Fruit fly (Drosophila melanogaster) whole organism, embryonic: ENCODE results near the gene Taf10.
A peak's percentile ranks its signal among the peaks of the same experiment; 100 is the strongest.

Experiments used
- Asciz ChIP-seq: fragments of 200-800 bp; sonication (Bioruptor generic); optimal IDR thresholded peaks from 2 replicates; lab custom pipeline; 2017; ENCODE audit warnings: missing biosample characterization, mild to moderate bottlenecking, missing genetic modification characterization, missing genetic modification reagents
- CG10543 ChIP-seq: fragments of 200-800 bp; sonication (Bioruptor generic); optimal IDR thresholded peaks from 3 replicates; lab custom pipeline; 2017; ENCODE audit warnings: missing biosample characterization, mild to moderate bottlenecking, missing genetic modification characterization, moderate library complexity
- CG10959 ChIP-seq: fragments of 200-800 bp; sonication (Bioruptor generic); IDR thresholded peaks from 2 replicates; pipeline ENCODE4 v1.3.6; 2022; ENCODE audit warnings: missing biosample characterization, missing genetic modification characterization
- CG12071 ChIP-seq: fragments of 200-800 bp; sonication (Bioruptor generic); optimal IDR thresholded peaks from 3 replicates; lab custom pipeline; 2018; ENCODE audit warnings: missing biosample characterization, mild to moderate bottlenecking, missing genetic modification characterization
- CG12659 ChIP-seq: fragments of 200-800 bp; sonication (Bioruptor generic); optimal IDR thresholded peaks from 3 replicates; lab custom pipeline; 2017; ENCODE audit warnings: mild to moderate bottlenecking, missing biosample characterization, missing genetic modification reagents, missing genetic modification characterization
- CG12769 ChIP-seq: fragments of 200-800 bp; sonication (Bioruptor generic); optimal IDR thresholded peaks from 2 replicates; lab custom pipeline; 2019; ENCODE audit warnings: missing biosample characterization, mild to moderate bottlenecking, missing genetic modification characterization, moderate library complexity
- CG15011 ChIP-seq: fragments of 200-800 bp; sonication (Bioruptor generic); optimal IDR thresholded peaks from 3 replicates; lab custom pipeline; 2018; ENCODE audit warnings: missing biosample characterization, mild to moderate bottlenecking, missing genetic modification characterization
- CG15601 ChIP-seq: fragments of 200-800 bp; sonication (Bioruptor generic); optimal IDR thresholded peaks from 3 replicates; lab custom pipeline; 2019; ENCODE audit warnings: missing biosample characterization, mild to moderate bottlenecking, missing genetic modification characterization, moderate library complexity
- CG16815 ChIP-seq: fragments of 200-800 bp; sonication (Bioruptor generic); optimal IDR thresholded peaks from 3 replicates; lab custom pipeline; 2017; ENCODE audit warnings: missing biosample characterization, mild to moderate bottlenecking, missing genetic modification characterization
- CG16863 ChIP-seq: fragments of 200-800 bp; sonication (Bioruptor generic); optimal IDR thresholded peaks from 3 replicates; lab custom pipeline; 2016; ENCODE audit warnings: missing biosample characterization, missing genetic modification characterization
- CG17568 ChIP-seq: fragments of 200-800 bp; sonication (Bioruptor generic); optimal IDR thresholded peaks from 2 replicates; lab custom pipeline; 2018; ENCODE audit warnings: missing biosample characterization, mild to moderate bottlenecking, missing genetic modification characterization, moderate library complexity
- CG2202 ChIP-seq: fragments of 200-800 bp; sonication (Bioruptor generic); optimal IDR thresholded peaks from 2 replicates; lab custom pipeline; 2018; ENCODE audit warnings: missing biosample characterization, mild to moderate bottlenecking, missing genetic modification characterization
- CG2712 ChIP-seq: fragments of 200-800 bp; optimal IDR thresholded peaks from 3 replicates; lab custom pipeline; 2019; ENCODE audit warnings: missing biosample characterization, mild to moderate bottlenecking, missing genetic modification characterization, moderate library complexity
- CG3065 ChIP-seq: fragments of 200-800 bp; sonication (Bioruptor generic); optimal IDR thresholded peaks from 2 replicates; lab custom pipeline; 2016; ENCODE audit warnings: missing biosample characterization, missing genetic modification characterization
- CG31388 ChIP-seq: fragments of 200-800 bp; sonication (Bioruptor generic); optimal IDR thresholded peaks from 2 replicates; lab custom pipeline; 2016; ENCODE audit warnings: missing biosample characterization, missing genetic modification characterization
- CG6813 ChIP-seq: fragments of 200-800 bp; sonication (Bioruptor generic); optimal IDR thresholded peaks from 2 replicates; lab custom pipeline; 2017; ENCODE audit warnings: missing biosample characterization, missing genetic modification characterization, mild to moderate bottlenecking, moderate library complexity, missing genetic modification reagents
- CG6854 ChIP-seq: fragments of 200-800 bp; sonication (Bioruptor generic); optimal IDR thresholded peaks from 3 replicates; lab custom pipeline; 2017; ENCODE audit warnings: missing biosample characterization, mild to moderate bottlenecking, missing genetic modification characterization
- CG7963 ChIP-seq: fragments of 200-800 bp; sonication (Bioruptor generic); IDR thresholded peaks from 3 replicates; pipeline ENCODE4 v1.3.6; 2022; ENCODE audit warnings: missing biosample characterization, missing genetic modification characterization; ENCODE audit not compliant: partially characterized antibody
- CG7987 ChIP-seq: fragments of 200-800 bp; sonication (Bioruptor generic); optimal IDR thresholded peaks from 2 replicates; lab custom pipeline; 2018; ENCODE audit warnings: missing biosample characterization, mild to moderate bottlenecking, missing genetic modification characterization, moderate library complexity
- CG8281 ChIP-seq: fragments of 200-800 bp; sonication (Bioruptor generic); optimal IDR thresholded peaks from 2 replicates; lab custom pipeline; 2018; ENCODE audit warnings: missing biosample characterization, mild to moderate bottlenecking, missing genetic modification characterization, moderate library complexity
- CG8765 ChIP-seq: fragments of 200-800 bp; sonication (Bioruptor generic); IDR thresholded peaks from 2 replicates; pipeline ENCODE4 v1.3.6; 2022; ENCODE audit warnings: missing biosample characterization, missing genetic modification characterization
- Dad ChIP-seq: fragments of 200-800 bp; sonication (Bioruptor generic); optimal IDR thresholded peaks from 3 replicates; lab custom pipeline; 2016; ENCODE audit warnings: missing biosample characterization, missing genetic modification characterization
- Deaf1 ChIP-seq: fragments of 200-800 bp; optimal IDR thresholded peaks from 3 replicates; lab custom pipeline; 2019; ENCODE audit warnings: missing biosample characterization, mild to moderate bottlenecking, missing genetic modification characterization, moderate library complexity
- E2f1 ChIP-seq: fragments of 200-800 bp; sonication (Bioruptor generic); IDR thresholded peaks from 2 replicates; pipeline ENCODE4 v1.3.6; 2022; ENCODE audit warnings: missing biosample characterization, missing genetic modification characterization
- Gug ChIP-seq: fragments of 200-800 bp; sonication (Bioruptor generic); IDR thresholded peaks from 4 replicates; pipeline ENCODE4 v1.3.6; 2022; ENCODE audit warnings: missing biosample characterization, missing genetic modification characterization
- HmgD ChIP-seq: fragments of 200-800 bp; sonication (Bioruptor generic); optimal IDR thresholded peaks from 3 replicates; lab custom pipeline; 2016; ENCODE audit warnings: missing biosample characterization, missing genetic modification characterization
- Hr78 ChIP-seq, 2 experiments: fragments of 200-800 bp in 1 of 2; fragments of >200 bp in 1 of 2; sonication (Bioruptor generic) in 1 of 2; optimal IDR thresholded peaks; 2 replicates each; lab custom pipeline; 2017 to 2019; ENCODE audit warnings: missing biosample characterization in 2 of 2, missing genetic modification characterization in 2 of 2, mild to moderate bottlenecking in 1 of 2, moderate library complexity in 1 of 2
- Kr ChIP-seq: fragments of 200-800 bp; sonication (Bioruptor generic); optimal IDR thresholded peaks from 2 replicates; lab custom pipeline; 2017; ENCODE audit warnings: missing biosample characterization, mild to moderate bottlenecking, missing genetic modification characterization
- Lpt ChIP-seq: fragments of >200 bp; optimal IDR thresholded peaks from 2 replicates; lab custom pipeline; 2018; ENCODE audit warnings: missing biosample characterization, missing genetic modification characterization
- MBD-R2 ChIP-seq: fragments of 200-800 bp; sonication (Bioruptor generic); IDR thresholded peaks from 2 replicates; pipeline ENCODE4 v1.3.6; 2022; ENCODE audit warnings: missing biosample characterization, missing genetic modification characterization
- Myb ChIP-seq: fragments of 200-800 bp; sonication (Bioruptor generic); optimal IDR thresholded peaks from 2 replicates; lab custom pipeline; 2016; ENCODE audit warnings: missing biosample characterization, missing genetic modification characterization
- Oli ChIP-seq: fragments of 200-800 bp; sonication (Bioruptor generic); optimal IDR thresholded peaks from 2 replicates; lab custom pipeline; 2018; ENCODE audit warnings: missing biosample characterization, mild to moderate bottlenecking, missing genetic modification characterization, moderate library complexity
- Six4 ChIP-seq: fragments of 200-800 bp; sonication (Bioruptor generic); optimal IDR thresholded peaks from 2 replicates; lab custom pipeline; 2016; ENCODE audit warnings: missing biosample characterization, missing genetic modification characterization
- Trl ChIP-seq, 3 experiments: fragments of >200 bp in 2 of 3; fragments of 200-800 bp in 1 of 3; sonication (Bioruptor generic) in 1 of 3; optimal IDR thresholded peaks; 2 replicates in 1 of 3; 3 replicates in 2 of 3; lab custom pipeline; 2016 to 2017; ENCODE audit warnings: missing biosample characterization in 1 of 3, missing genetic modification characterization in 1 of 3
- YL-1 ChIP-seq: fragments of 200-800 bp; sonication (Bioruptor generic); optimal IDR thresholded peaks from 3 replicates; lab custom pipeline; 2017; ENCODE audit warnings: missing biosample characterization, mild to moderate bottlenecking, missing genetic modification characterization
- cad ChIP-seq: fragments of >200 bp; optimal IDR thresholded peaks from 2 replicates; lab custom pipeline; 2017; ENCODE audit warnings: missing biosample characterization, missing genetic modification characterization
- cas ChIP-seq: fragments of 200-800 bp; sonication (Bioruptor generic); IDR thresholded peaks from 2 replicates; pipeline ENCODE4 v1.3.6; 2022; ENCODE audit warnings: missing biosample characterization, missing genetic modification characterization
- crc ChIP-seq: fragments of 200-800 bp; sonication (Bioruptor generic); optimal IDR thresholded peaks from 2 replicates; lab custom pipeline; 2016; ENCODE audit warnings: missing biosample characterization, missing genetic modification characterization
- esg ChIP-seq: fragments of 200-800 bp; sonication (Bioruptor generic); conservative IDR thresholded peaks from 2 replicates; pipeline ENCODE4 v1.3.6; 2022; ENCODE audit warnings: missing biosample characterization, missing genetic modification characterization
- gro ChIP-seq: fragments of 200-800 bp; sonication (Bioruptor generic); optimal IDR thresholded peaks from 2 replicates; lab custom pipeline; 2016; ENCODE audit warnings: missing biosample characterization, missing genetic modification characterization
- mam ChIP-seq: fragments of 200-800 bp; sonication (Bioruptor generic); optimal IDR thresholded peaks from 3 replicates; lab custom pipeline; 2016; ENCODE audit warnings: missing biosample characterization, missing genetic modification characterization
- org-1 ChIP-seq: fragments of 200-800 bp; sonication (Bioruptor generic); optimal IDR thresholded peaks from 2 replicates; lab custom pipeline; 2017; ENCODE audit warnings: missing biosample characterization, missing genetic modification characterization
- pzg ChIP-seq: fragments of 200-800 bp; sonication (Bioruptor generic); optimal IDR thresholded peaks from 3 replicates; lab custom pipeline; 2018; ENCODE audit warnings: missing biosample characterization, mild to moderate bottlenecking, missing genetic modification characterization, moderate library complexity
- rib ChIP-seq: fragments of 200-800 bp; sonication (Bioruptor generic); IDR thresholded peaks from 2 replicates; pipeline ENCODE4 v1.3.6; 2022; ENCODE audit warnings: missing biosample characterization, missing genetic modification characterization
- run ChIP-seq: fragments of 200-800 bp; sonication (Bioruptor generic); optimal IDR thresholded peaks from 3 replicates; lab custom pipeline; 2018; ENCODE audit warnings: missing biosample characterization, mild to moderate bottlenecking, missing genetic modification characterization
- wdn ChIP-seq: fragments of 200-800 bp; sonication (Bioruptor generic); IDR thresholded peaks from 2 replicates; pipeline ENCODE4 v1.3.6; 2022; ENCODE audit warnings: missing biosample characterization, missing genetic modification characterization
- wek ChIP-seq: fragments of 200-800 bp; sonication (Bioruptor generic); optimal IDR thresholded peaks from 3 replicates; lab custom pipeline; 2018; ENCODE audit warnings: missing biosample characterization, mild to moderate bottlenecking, missing genetic modification characterization, moderate library complexity
- zen ChIP-seq: fragments of 200-800 bp; sonication (Bioruptor generic); optimal IDR thresholded peaks from 3 replicates; lab custom pipeline; 2018; ENCODE audit warnings: missing biosample characterization, mild to moderate bottlenecking, missing genetic modification characterization, moderate library complexity

The Taf10 gene

DNA sequence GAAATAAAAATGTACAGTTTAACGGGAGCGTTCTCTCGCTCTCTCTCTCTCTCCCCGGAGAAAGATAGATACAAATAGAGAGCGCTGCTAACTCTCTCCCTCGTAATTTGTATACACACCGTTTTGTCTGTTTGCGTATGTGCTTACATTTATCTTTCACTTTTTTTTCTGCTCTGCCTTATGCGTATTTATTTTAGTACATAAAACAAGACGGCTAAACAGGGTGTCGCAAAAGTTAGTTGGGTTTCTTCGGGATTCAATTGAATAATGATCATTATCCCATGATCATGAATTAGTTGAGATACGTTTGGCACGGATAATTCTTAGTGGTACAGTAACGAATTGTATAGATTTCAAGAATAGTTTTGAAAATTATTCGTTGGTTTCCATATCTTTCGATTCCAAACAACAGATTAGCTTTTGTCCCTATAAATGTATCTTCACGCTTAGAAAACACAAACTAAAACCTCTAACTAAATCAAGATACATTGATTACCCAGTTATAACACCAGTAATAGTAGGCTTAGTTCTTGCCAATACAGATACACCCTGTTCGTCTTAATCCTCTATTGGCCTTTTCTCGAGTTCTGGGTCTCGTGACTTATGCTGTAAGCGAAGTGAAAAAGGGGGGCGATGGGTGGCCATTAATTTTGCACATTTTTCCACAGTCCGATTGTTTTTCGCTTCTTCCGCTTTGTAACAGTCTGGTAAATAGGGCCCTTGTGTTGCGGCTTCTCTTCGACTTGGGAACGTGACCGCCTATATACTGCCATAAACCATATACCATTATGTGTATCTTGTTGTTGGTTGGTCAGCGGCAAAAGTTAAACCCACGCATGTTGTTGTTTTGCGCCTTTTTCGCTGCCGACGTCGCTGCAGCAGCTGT is 13.0 kb upstream of the Taf10 start (continued):
- TF ChIP-seq gro (GFP tag; lab: Kevin White, UChicago) (peak; percentile 49), CG3065 (GFP tag; lab: Kevin White, UChicago) (no peak), CG8281 (tag; lab: Kevin White, UChicago) (peak; percentile 51), zen (peak; percentile 34), CG7963 (GFP tag; lab: Robert Waterston, UW) (no peak), Lpt (GFP tag; lab: Kevin White, UChicago) (no peak), org-1 (GFP tag; lab: Kevin White, UChicago) (peak; percentile 85), rib (GFP tag; lab: Robert Waterston, UW) (no peak), crc (GFP tag; lab: Kevin White, UChicago) (peak; percentile 83), CG12659 (GFP tag; lab: Kevin White, UChicago) (peak; percentile 84), YL-1 (GFP tag; lab: Kevin White, UChicago) (peak; percentile 76), CG10959 (GFP tag; lab: Robert Waterston, UW) (no peak), Trl (optimal IDR thresholded peaks at IDR 0.05; lab: Kevin White, UChicago) (peak; percentile 98), Trl (GFP tag; optimal IDR thresholded peaks at IDR 0.05; lab: Kevin White, UChicago) (peak; percentile 58), CG15601 (tag; lab: Kevin White, UChicago) (peak; percentile 91), Six4 (GFP tag; lab: Kevin White, UChicago) (peak; percentile 53), Gug (0 out of 4 replicates have a peak, but pooled peaks have one; percentile 1), esg (GFP tag; lab: Robert Waterston, UW) (no peak), CG10543 (peak; percentile 80), wdn (no peak), pzg (GFP tag; lab: Kevin White, UChicago) (no peak), CG16863 (peak; percentile 78), E2f1 (no peak), CG12769 (tag; lab: Kevin White, UChicago) (peak; percentile 62), CG7987 (GFP tag; lab: Kevin White, UChicago) (peak; percentile 75), mam (GFP tag; lab: Kevin White, UChicago) (peak; percentile 79), Oli (tag; lab: Kevin White, UChicago) (peak; percentile 89), wek (GFP tag; lab: Kevin White, UChicago) (peak; percentile 89), Kr (GFP tag; lab: Kevin White, UChicago) (no peak), Dad (GFP tag; lab: Kevin White, UChicago) (peak; percentile 73), Asciz (peak; percentile 76), CG6813 (GFP tag; lab: Kevin White, UChicago) (peak; percentile 79), CG12071 (GFP tag; lab: Kevin White, UChicago) (peak; percentile 85), Myb (GFP tag; lab: Kevin White, UChicago) (peak; percentile 53), Deaf1 (tag; lab: Kevin White, UChicago) (peak; percentile 50), CG6854 (GFP tag; lab: Kevin White, UChicago) (peak; percentile 72), Hr78 (GFP tag; optimal IDR thresholded peaks at IDR 0.05; lab: Kevin White, UChicago) (peak in 1 of 2 experiments; percentile 44), HmgD (GFP tag; lab: Kevin White, UChicago) (peak; percentile 18), cas (GFP tag; lab: Robert Waterston, UW) (no peak), cad (GFP tag; lab: Kevin White, UChicago) (peak; percentile 8), CG16815 (GFP tag; lab: Kevin White, UChicago) (peak; percentile 41), CG31388 (GFP tag; lab: Kevin White, UChicago) (no peak), run (tag; lab: Kevin White, UChicago) (peak; percentile 56), CG2712 (peak; percentile 85), CG17568 (GFP tag; lab: Kevin White, UChicago) (peak; percentile 85), MBD-R2 (GFP tag; lab: Robert Waterston, UW) (no peak), CG15011 (GFP tag; lab: Kevin White, UChicago) (peak; percentile 83), CG2202 (tag; lab: Kevin White, UChicago) (peak; percentile 72), CG8765 (GFP tag; lab: Robert Waterston, UW) (no peak)
